Fruit fly (Drosophila melanogaster): ENCODE data around the gene CG8312.

DNA sequence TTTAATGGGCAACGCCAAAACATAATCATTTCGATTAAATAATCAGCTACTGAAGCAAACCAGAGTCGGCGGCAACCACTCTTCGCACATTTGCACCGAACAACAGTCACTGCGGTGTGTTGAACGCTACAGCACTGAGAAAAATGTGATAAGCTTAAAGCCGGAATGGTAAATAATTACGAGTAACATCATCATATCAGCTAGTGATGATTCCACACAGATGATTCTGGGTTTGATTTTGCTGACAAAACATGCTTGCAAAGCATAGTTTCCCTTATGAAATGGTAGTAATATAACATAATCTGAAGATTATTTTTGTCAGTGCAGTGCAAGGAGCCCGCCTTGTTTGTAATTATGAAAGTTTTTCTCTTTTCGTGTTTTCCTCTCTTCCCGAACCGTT, 7.0 kb downstream of the CG8312 start:
- TF ChIP-seq CTCF (optimal IDR thresholded peaks at IDR 0.05) (no peak), CG8478 (optimal IDR thresholded peaks at IDR 0.05) (no peak)

All from S2 (cell line).